Fruit fly (Drosophila melanogaster) whole organism, adult: ENCODE results near the gene Hpf1.

Experiments
- CG11617 ChIP-seq: fragments of 200-800 bp; sonication (Bioruptor generic); optimal IDR thresholded peaks from 2 replicates; lab custom pipeline; 2017; ENCODE audit warnings: mild to moderate bottlenecking, missing biosample characterization, missing genetic modification reagents, missing genetic modification characterization
- CG12768 ChIP-seq: fragments of 200-800 bp; sonication (Bioruptor generic); optimal IDR thresholded peaks from 2 replicates; lab custom pipeline; 2017; ENCODE audit warnings: missing biosample characterization, missing genetic modification characterization, mild to moderate bottlenecking, moderate library complexity, missing genetic modification reagents
- CG14711 ChIP-seq: fragments of 200-800 bp; sonication (Bioruptor generic); optimal IDR thresholded peaks from 2 replicates; lab custom pipeline; 2018; ENCODE audit warnings: missing biosample characterization, mild to moderate bottlenecking, missing genetic modification characterization, moderate library complexity
- CG5204 ChIP-seq: fragments of 200-800 bp; sonication (Bioruptor generic); optimal IDR thresholded peaks from 2 replicates; lab custom pipeline; 2016; ENCODE audit warnings: missing biosample characterization, missing genetic modification characterization
- CG7101 ChIP-seq: fragments of 200-800 bp; sonication (Bioruptor generic); optimal IDR thresholded peaks from 2 replicates; lab custom pipeline; 2018; ENCODE audit warnings: missing biosample characterization, mild to moderate bottlenecking, missing genetic modification characterization, moderate library complexity
- Hr96 ChIP-seq: fragments of 200-800 bp; sonication (Bioruptor generic); optimal IDR thresholded peaks from 2 replicates; lab custom pipeline; 2016; ENCODE audit warnings: missing biosample characterization, missing genetic modification characterization
- cic ChIP-seq: fragments of 200-800 bp; sonication (Bioruptor generic); optimal IDR thresholded peaks from 2 replicates; lab custom pipeline; 2017; ENCODE audit warnings: missing biosample characterization, mild to moderate bottlenecking, missing genetic modification characterization, moderate library complexity
- ovo ChIP-seq: fragments of 200-800 bp; sonication (Bioruptor generic); optimal IDR thresholded peaks from 2 replicates; lab custom pipeline; 2016; ENCODE audit warnings: missing biosample characterization, missing genetic modification characterization
- toe ChIP-seq: fragments of 200-800 bp; sonication (Bioruptor generic); optimal IDR thresholded peaks from 2 replicates; lab custom pipeline; 2016; ENCODE audit warnings: missing biosample characterization, missing genetic modification characterization

dm6 chr3R:5838683-5839365, 47.1 kb downstream of the Hpf1 start:
- TF ChIP-seq CG7101 (tag; lab: Kevin White, UChicago) = peak; percentile 51
- peak; percentile 22 for TF ChIP-seq CG12768 (GFP tag; lab: Kevin White, UChicago)
- peak; percentile 71 for TF ChIP-seq cic (GFP tag; lab: Kevin White, UChicago)
- no peak for TF ChIP-seq CG14711 (tag; lab: Kevin White, UChicago)
- TF ChIP-seq toe (GFP tag; lab: Kevin White, UChicago) = peak; percentile 40
- TF ChIP-seq ovo (GFP tag; lab: Kevin White, UChicago) = peak; percentile 47
- TF ChIP-seq CG11617 (GFP tag; lab: Kevin White, UChicago) = peak; percentile 27
- peak; percentile 5 for TF ChIP-seq Hr96
- peak; percentile 44 for TF ChIP-seq CG5204 (GFP tag; lab: Kevin White, UChicago)
